Fruit fly (Drosophila melanogaster) Kc167 (cell line): ENCODE measurements around the gene CG5112.

Experiments
- Myc ChIP-seq: fragments of >200 bp; optimal IDR thresholded peaks from 2 replicates; lab custom pipeline; 2017; ENCODE audit warnings: missing external identifiers
- Sin3A ChIP-seq: fragments of >200 bp; optimal IDR thresholded peaks from 2 replicates; lab custom pipeline; 2018; ENCODE audit warnings: missing external identifiers
- insv ChIP-seq: fragments of >200 bp; optimal IDR thresholded peaks from 3 replicates; lab custom pipeline; 2018; ENCODE audit warnings: missing external identifiers
- psq ChIP-seq: fragments of >200 bp; optimal IDR thresholded peaks from 2 replicates; lab custom pipeline; 2017; ENCODE audit warnings: missing external identifiers
- ttk ChIP-seq: sonication (Bioruptor generic); optimal IDR thresholded peaks from 2 replicates; lab custom pipeline; 2017; ENCODE audit warnings: missing external identifiers

- TF ChIP-seq Sin3A (lab: Kevin White, UChicago), result peak; percentile 98
- TF ChIP-seq insv, result no peak
- TF ChIP-seq psq (lab: Kevin White, UChicago), result no peak
- TF ChIP-seq ttk, result no peak
- TF ChIP-seq Myc, result no peak
These were observed 18.4 kb upstream of the CG5112 start, which contains the start of the genes Fur1 and Vps33B for dm6 chr3R:25472635-25473552.
